Fruit fly (Drosophila melanogaster): Measurements from ENCODE around the gene CG42811.

Gene CG42811

dm6 chr3R:24318217-24319082 lies 48.6 kb downstream of the CG42811 start, which contains the start of the genes Nab2 and BRWD3:
TSS of gene Nab2 (minus strand) at chr3R:24318419.
TSS of gene BRWD3 (plus strand) at chr3R:24319000.
- no peak for TF ChIP-seq usp (GFP tag; optimal IDR thresholded peaks at IDR 0.05)
- TF ChIP-seq pan (optimal IDR thresholded peaks at IDR 0.05): no peak
- TF ChIP-seq psq (optimal IDR thresholded peaks at IDR 0.05): no peak
- no peak for TF ChIP-seq CG8478 (optimal IDR thresholded peaks at IDR 0.05)
- TF ChIP-seq EcR (GFP tag; optimal IDR thresholded peaks at IDR 0.05): no peak
- no peak for TF ChIP-seq Dll (optimal IDR thresholded peaks at IDR 0.05)
